Worm (Caenorhabditis elegans) whole organism, mixed stage, embryonic: Measurements from ENCODE around the gene C49C8.1.
A peak's percentile ranks its signal among the peaks of the same experiment; 100 is the strongest.

ENCODE experiments used
- M03D4.4 ChIP-seq: sonication (generic microtip); optimal IDR thresholded peaks from 2 replicates; lab custom pipeline; 2017; ENCODE audit warnings: mild to moderate bottlenecking, missing genetic modification characterization, missing compliant biosample characterization
- bed-3 ChIP-seq: fragments of 200-800 bp; sonication (Bioruptor generic); optimal IDR thresholded peaks from 3 replicates; lab custom pipeline; 2018; ENCODE audit warnings: mild to moderate bottlenecking, missing genetic modification characterization, moderate library complexity, missing compliant biosample characterization
- blmp-1 ChIP-seq: fragments of 150-350 bp; optimal IDR thresholded peaks from 2 replicates; lab custom pipeline; 2014; ENCODE audit warnings: missing biosample characterization, missing genetic modification characterization
- ceh-39 ChIP-seq: fragments of 150-350 bp; optimal IDR thresholded peaks from 2 replicates; lab custom pipeline; 2014; ENCODE audit warnings: missing biosample characterization, missing genetic modification characterization
- ceh-83 ChIP-seq: fragments of 200-800 bp; sonication (Bioruptor generic); optimal IDR thresholded peaks from 2 replicates; lab custom pipeline; 2018; ENCODE audit warnings: mild to moderate bottlenecking, missing genetic modification characterization, missing compliant biosample characterization
- ces-1 ChIP-seq: fragments of 150-350 bp; optimal IDR thresholded peaks from 2 replicates; lab custom pipeline; 2014; ENCODE audit warnings: missing biosample characterization, missing genetic modification reagents, missing genetic modification characterization
- drap-1 ChIP-seq: fragments of 200-800 bp; sonication (Bioruptor generic); optimal IDR thresholded peaks from 3 replicates; lab custom pipeline; 2018; ENCODE audit warnings: mild to moderate bottlenecking, missing genetic modification characterization, missing compliant biosample characterization
- elt-1 ChIP-seq: sonication (generic microtip); optimal IDR thresholded peaks from 2 replicates; lab custom pipeline; 2017; ENCODE audit warnings: missing genetic modification characterization, mild to moderate bottlenecking, missing compliant biosample characterization, antibody characterized with exemption, moderate library complexity, borderline replicate concordance; ENCODE audit not compliant: insufficient read depth
- flh-1 ChIP-seq: fragments of 200-800 bp; sonication (Bioruptor generic); optimal IDR thresholded peaks from 2 replicates; lab custom pipeline; 2018; ENCODE audit warnings: mild to moderate bottlenecking, missing genetic modification characterization, moderate library complexity, missing compliant biosample characterization
- ham-2 ChIP-seq: fragments of 200-800 bp; sonication (Bioruptor generic); optimal IDR thresholded peaks from 2 replicates; lab custom pipeline; 2018; ENCODE audit warnings: mild to moderate bottlenecking, missing genetic modification characterization, missing compliant biosample characterization
- lin-13 ChIP-seq: fragments of 150-350 bp; optimal IDR thresholded peaks from 2 replicates; lab custom pipeline; 2014; ENCODE audit warnings: missing biosample characterization, missing genetic modification characterization
- lin-32 ChIP-seq: fragments of 200-800 bp; sonication (Bioruptor generic); optimal IDR thresholded peaks from 2 replicates; lab custom pipeline; 2018; ENCODE audit warnings: mild to moderate bottlenecking, missing genetic modification characterization, missing compliant biosample characterization
- lsy-2 ChIP-seq: fragments of 150-350 bp; optimal IDR thresholded peaks from 2 replicates; lab custom pipeline; 2014; ENCODE audit warnings: missing biosample characterization, missing genetic modification characterization
- mab-5 ChIP-seq: fragments of 150-350 bp; optimal IDR thresholded peaks from 2 replicates; lab custom pipeline; 2014; ENCODE audit warnings: missing biosample characterization, missing genetic modification characterization
- mep-1 ChIP-seq: fragments of 150-350 bp; optimal IDR thresholded peaks from 2 replicates; lab custom pipeline; 2017; ENCODE audit warnings: missing biosample characterization, missing genetic modification reagents, missing genetic modification characterization, inconsistent platforms
- mls-2 ChIP-seq: sonication (generic microtip); optimal IDR thresholded peaks from 2 replicates; lab custom pipeline; 2016; ENCODE audit warnings: mild to moderate bottlenecking, missing genetic modification characterization, moderate library complexity, missing compliant biosample characterization
- nhr-2 ChIP-seq: fragments of 150-350 bp; optimal IDR thresholded peaks from 2 replicates; lab custom pipeline; 2014; ENCODE audit warnings: missing biosample characterization, missing genetic modification characterization
- nhr-28 ChIP-seq: fragments of 150-350 bp; optimal IDR thresholded peaks from 2 replicates; lab custom pipeline; 2014; ENCODE audit warnings: missing biosample characterization, missing genetic modification characterization
- nhr-76 ChIP-seq: sonication (generic microtip); optimal IDR thresholded peaks from 2 replicates; lab custom pipeline; 2017; ENCODE audit warnings: missing biosample characterization, missing genetic modification characterization
- pha-4 ChIP-seq: fragments of 150-350 bp; optimal IDR thresholded peaks from 2 replicates; lab custom pipeline; 2018; ENCODE audit warnings: missing biosample characterization, missing genetic modification reagents, missing genetic modification characterization
- sem-2 ChIP-seq: fragments of 200-800 bp; sonication (Bioruptor generic); optimal IDR thresholded peaks from 2 replicates; lab custom pipeline; 2018; ENCODE audit warnings: mild to moderate bottlenecking, missing genetic modification characterization, missing compliant biosample characterization
- snpc-4 ChIP-seq: fragments of 150-350 bp; optimal IDR thresholded peaks from 2 replicates; lab custom pipeline; 2014; ENCODE audit warnings: missing biosample characterization, missing genetic modification characterization
- sptf-1 ChIP-seq: sonication (generic microtip); optimal IDR thresholded peaks from 2 replicates; lab custom pipeline; 2017; ENCODE audit warnings: mild to moderate bottlenecking, missing genetic modification characterization, moderate library complexity, missing compliant biosample characterization
- tbx-8 ChIP-seq: fragments of 200-800 bp; sonication (Bioruptor generic); optimal IDR thresholded peaks from 2 replicates; lab custom pipeline; 2018; ENCODE audit warnings: mild to moderate bottlenecking, missing genetic modification characterization, moderate library complexity, missing compliant biosample characterization
- unc-120 ChIP-seq: sonication (generic microtip); optimal IDR thresholded peaks from 2 replicates; lab custom pipeline; 2017; ENCODE audit warnings: missing genetic modification characterization, missing compliant biosample characterization; ENCODE audit not compliant: poor library complexity, severe bottlenecking
- unc-39 ChIP-seq: fragments of 150-350 bp; optimal IDR thresholded peaks from 2 replicates; lab custom pipeline; 2014; ENCODE audit warnings: missing biosample characterization, missing genetic modification characterization
- unc-62 ChIP-seq: fragments of 150-350 bp; optimal IDR thresholded peaks from 2 replicates; lab custom pipeline; 2014; ENCODE audit warnings: missing biosample characterization, missing genetic modification reagents, missing genetic modification characterization
- zip-8 ChIP-seq: fragments of 150-350 bp; optimal IDR thresholded peaks from 2 replicates; lab custom pipeline; 2014; ENCODE audit warnings: missing biosample characterization, missing genetic modification characterization
- ztf-11 ChIP-seq: fragments of 150-350 bp; optimal IDR thresholded peaks from 2 replicates; lab custom pipeline; 2014; ENCODE audit warnings: missing biosample characterization, missing genetic modification characterization

C49C8.1 gene

ce11 chrIV:8614680-8615079 is 39.7 kb upstream of the C49C8.1 start, which contains the start of gene cyp-33E3:
Gene cyp-33E3 (plus strand): TSS chrIV:8614995.
- no peak for TF ChIP-seq mab-5 (tag; lab: Kevin White, UChicago)
- no peak for TF ChIP-seq blmp-1 (tag; lab: Kevin White, UChicago)
- no peak for TF ChIP-seq flh-1 (GFP tag; lab: Kevin White, UChicago)
- no peak for TF ChIP-seq unc-62 (GFP tag; lab: Kevin White, UChicago)
- TF ChIP-seq lsy-2 (tag; lab: Kevin White, UChicago): no peak
- no peak for TF ChIP-seq mep-1 (tag; lab: Kevin White, UChicago)
- TF ChIP-seq nhr-28 (tag; lab: Kevin White, UChicago): no peak

ce11 chrIV:8615314-8615713 is 39.1 kb upstream of the C49C8.1 start:
- TF ChIP-seq lin-32 (GFP tag; lab: Kevin White, UChicago): no peak
- TF ChIP-seq sptf-1: no peak
- no peak for TF ChIP-seq tbx-8 (GFP tag; lab: Kevin White, UChicago)
- no peak for TF ChIP-seq nhr-76 (tag; lab: Kevin White, UChicago)
- no peak for TF ChIP-seq flh-1 (GFP tag; lab: Kevin White, UChicago)
- no peak for TF ChIP-seq ceh-83
- no peak for TF ChIP-seq nhr-28 (tag; lab: Kevin White, UChicago)
- TF ChIP-seq sem-2 (GFP tag; lab: Kevin White, UChicago): no peak
- no peak for TF ChIP-seq elt-1
- no peak for TF ChIP-seq mab-5 (tag; lab: Kevin White, UChicago)
- no peak for TF ChIP-seq snpc-4 (tag; lab: Kevin White, UChicago)
- no peak for TF ChIP-seq pha-4 (tag; lab: Kevin White, UChicago)
- TF ChIP-seq unc-62 (GFP tag; lab: Kevin White, UChicago): no peak
- no peak for TF ChIP-seq nhr-2 (tag; lab: Kevin White, UChicago)
- no peak for TF ChIP-seq drap-1 (GFP tag; lab: Kevin White, UChicago)
- no peak for TF ChIP-seq blmp-1 (tag; lab: Kevin White, UChicago)
- TF ChIP-seq lin-13 (tag; lab: Kevin White, UChicago): no peak
- no peak for TF ChIP-seq mls-2 (tag; lab: Kevin White, UChicago)
- TF ChIP-seq mep-1 (tag; lab: Kevin White, UChicago): no peak
- no peak for TF ChIP-seq bed-3 (GFP tag; lab: Kevin White, UChicago)

- TF ChIP-seq ztf-11 (tag; lab: Kevin White, UChicago): no peak
- no peak for TF ChIP-seq pha-4 (tag; lab: Kevin White, UChicago)
- no peak for TF ChIP-seq nhr-76 (tag; lab: Kevin White, UChicago)
Measured at ce11 chrIV:8617047-8617446, 37.3 kb upstream of the C49C8.1 start, which contains the start of the genes F42A9.7 and F42A9.3. Gene F42A9.7 (minus strand): TSS chrIV:8617147. Gene F42A9.3 (plus strand): TSS chrIV:8617260.

ce11 chrIV:8618698-8619097 is 35.7 kb upstream of the C49C8.1 start, which contains the start of gene F42A9.8:
Gene F42A9.8 (minus strand): TSS chrIV:8618785.
- TF ChIP-seq mep-1 (tag; lab: Kevin White, UChicago) (peak; percentile 55), ceh-39 (tag; lab: Kevin White, UChicago) (no peak)

ce11 chrIV:8620102-8620733 is 34.2 kb upstream of the C49C8.1 start, which contains the start of gene lin-49:
Gene lin-49 (plus strand): TSS chrIV:8620683.
- no peak for TF ChIP-seq unc-120 (tag; lab: Kevin White, UChicago)
- TF ChIP-seq tbx-8 (GFP tag; lab: Kevin White, UChicago): no peak
- TF ChIP-seq ceh-39 (tag; lab: Kevin White, UChicago): peak; percentile 17
- no peak for TF ChIP-seq unc-62 (GFP tag; lab: Kevin White, UChicago)
- TF ChIP-seq bed-3 (GFP tag; lab: Kevin White, UChicago): no peak
- TF ChIP-seq ces-1: peak; percentile 49
- TF ChIP-seq mep-1 (tag; lab: Kevin White, UChicago): peak; percentile 34
- no peak for TF ChIP-seq M03D4.4 (tag; lab: Kevin White, UChicago)
- no peak for TF ChIP-seq blmp-1 (tag; lab: Kevin White, UChicago)
- no peak for TF ChIP-seq zip-8 (tag; lab: Kevin White, UChicago)
- TF ChIP-seq ceh-83: no peak
- TF ChIP-seq drap-1 (GFP tag; lab: Kevin White, UChicago): no peak
- no peak for TF ChIP-seq snpc-4 (tag; lab: Kevin White, UChicago)
- no peak for TF ChIP-seq nhr-28 (tag; lab: Kevin White, UChicago)
- TF ChIP-seq pha-4 (tag; lab: Kevin White, UChicago): peak; percentile 46
- TF ChIP-seq ham-2 (GFP tag; lab: Kevin White, UChicago): no peak
- no peak for TF ChIP-seq flh-1 (GFP tag; lab: Kevin White, UChicago)
- TF ChIP-seq lin-13 (tag; lab: Kevin White, UChicago): no peak
- TF ChIP-seq unc-39 (tag; lab: Kevin White, UChicago): no peak
